Fruit fly (Drosophila melanogaster): ENCODE measurements around the gene mnb.

mnb gene

dm6 chrX:17844623-17845022, 42.4 kb downstream of the mnb start, which contains the start of the genes CG8142 and Ucp4A (continued):
- TF ChIP-seq CG10565 (GFP tag; optimal IDR thresholded peaks at IDR 0.05), result peak; percentile 23
- peak; percentile 91 for TF ChIP-seq CG15269 (tag; optimal IDR thresholded peaks at IDR 0.05)
- TF ChIP-seq knrl (GFP tag; IDR thresholded peaks at IDR 0.05; ENCODE audit: partially characterized antibody), result peak; percentile 53; the same call in 2 of the 3 replicates
- TF ChIP-seq CG10209 (GFP tag; optimal IDR thresholded peaks at IDR 0.05), result peak; percentile 93
- TF ChIP-seq CG15601 (tag; optimal IDR thresholded peaks at IDR 0.05), result peak; percentile 90
- peak; percentile 23 for TF ChIP-seq Myb (GFP tag; optimal IDR thresholded peaks at IDR 0.05)
- peak; percentile 93 for TF ChIP-seq CG11247 (GFP tag; IDR thresholded peaks at IDR 0.05)
- peak; percentile 93 for TF ChIP-seq Ada2b (GFP tag; IDR thresholded peaks at IDR 0.05)
- peak; percentile 91 for TF ChIP-seq NFAT (GFP tag; IDR thresholded peaks at IDR 0.05)
- peak; percentile 86 for TF ChIP-seq BtbVII (GFP tag; optimal IDR thresholded peaks at IDR 0.05)
- peak; percentile 89 for TF ChIP-seq CG10959 (GFP tag; IDR thresholded peaks at IDR 0.05)
- TF ChIP-seq CG3281 (GFP tag; optimal IDR thresholded peaks at IDR 0.05), result peak; percentile 90
- TF ChIP-seq CG12219 (GFP tag; optimal IDR thresholded peaks at IDR 0.05), result peak; percentile 64
- peak; percentile 76 for TF ChIP-seq CG5245 (GFP tag; optimal IDR thresholded peaks at IDR 0.05)
- TF ChIP-seq CG10431 (GFP tag; optimal IDR thresholded peaks at IDR 0.05), result peak; percentile 42
- TF ChIP-seq stc (GFP tag; IDR thresholded peaks at IDR 0.05), result peak; percentile 94
- peak; percentile 35 for TF ChIP-seq Bteb2 (GFP tag; optimal IDR thresholded peaks at IDR 0.05)
- peak; percentile 70 for TF ChIP-seq Dref (GFP tag; IDR thresholded peaks at IDR 0.05)
- TF ChIP-seq CG17568 (GFP tag; optimal IDR thresholded peaks at IDR 0.05), result no peak
- TF ChIP-seq Poxn (GFP tag; IDR thresholded peaks at IDR 0.05), result peak; percentile 84
- TF ChIP-seq bab2 (GFP tag; optimal IDR thresholded peaks at IDR 0.05), result peak; percentile 73
- peak; percentile 99 for TF ChIP-seq row (GFP tag; IDR thresholded peaks at IDR 0.05)
- TF ChIP-seq HmgZ (tag; optimal IDR thresholded peaks at IDR 0.05), result peak; percentile 85
- TF ChIP-seq Sox100B (GFP tag; optimal IDR thresholded peaks at IDR 0.05), result peak; percentile 90
- TF ChIP-seq tna (GFP tag; IDR thresholded peaks at IDR 0.05; ENCODE audit: partially characterized antibody), result no peak
- TF ChIP-seq Hmr (GFP tag; optimal IDR thresholded peaks at IDR 0.05), result peak; percentile 86
- peak; percentile 93 for TF ChIP-seq Mrtf (GFP tag; IDR thresholded peaks at IDR 0.05)
- TF ChIP-seq ind (GFP tag; optimal IDR thresholded peaks at IDR 0.05), result peak; percentile 93
- TF ChIP-seq nom (GFP tag; optimal IDR thresholded peaks at IDR 0.05), result peak; percentile 83
- no peak for TF ChIP-seq HLHmδ (GFP tag; optimal IDR thresholded peaks at IDR 0.05)
- TF ChIP-seq scrt (GFP tag; optimal IDR thresholded peaks at IDR 0.05), result peak; percentile 82
- no peak for TF ChIP-seq emc (GFP tag; optimal IDR thresholded peaks at IDR 0.05)
- TF ChIP-seq Dip2 (GFP tag; IDR thresholded peaks at IDR 0.05), result peak; percentile 51; the same call in 1 of the 2 replicates
- TF ChIP-seq CG6689 (GFP tag; IDR thresholded peaks at IDR 0.05), result peak; percentile 98
- peak; percentile 80 for TF ChIP-seq dan (GFP tag; IDR thresholded peaks at IDR 0.05)
- no peak for TF ChIP-seq fd102C (GFP tag; optimal IDR thresholded peaks at IDR 0.05)
- peak; percentile 95 for TF ChIP-seq sisA (GFP tag; IDR thresholded peaks at IDR 0.05)
- TF ChIP-seq CkIIα-i1 (GFP tag; IDR thresholded peaks at IDR 0.05), result no peak; the same call in 1 of the 2 replicates
- no peak for TF ChIP-seq luna (GFP tag; optimal IDR thresholded peaks at IDR 0.05)
- TF ChIP-seq pan (optimal IDR thresholded peaks at IDR 0.05), result no peak
- peak in 1 of 2 experiments; percentile 98 for TF ChIP-seq pan (GFP tag; optimal IDR thresholded peaks at IDR 0.05 in 1 of 2, IDR thresholded peaks at IDR 0.05 in 1 of 2)
- TF ChIP-seq TFAM (GFP tag; optimal IDR thresholded peaks at IDR 0.05), result peak; percentile 50
- TF ChIP-seq Hand (GFP tag; optimal IDR thresholded peaks at IDR 0.05), result peak; percentile 41
- peak; percentile 83 for TF ChIP-seq Usf (GFP tag; optimal IDR thresholded peaks at IDR 0.05)
- peak; percentile 73 to 90 for TF ChIP-seq dpn (GFP tag; optimal IDR thresholded peaks at IDR 0.05)
- TF ChIP-seq CG15696 (tag; optimal IDR thresholded peaks at IDR 0.05), result peak; percentile 94
- peak; percentile 79 for TF ChIP-seq CG17385 (GFP tag; optimal IDR thresholded peaks at IDR 0.05)
- peak; percentile 76 for TF ChIP-seq Asciz (GFP tag; optimal IDR thresholded peaks at IDR 0.05)
- TF ChIP-seq CG34224 (GFP tag; IDR thresholded peaks at IDR 0.05; ENCODE audit: partially characterized antibody), result 0 out of 3 replicates have a peak, but pooled peaks have one; percentile 12
- TF ChIP-seq HHEX (GFP tag; optimal IDR thresholded peaks at IDR 0.05), result peak; percentile 82

All from whole organism, embryonic.